Worm (Caenorhabditis elegans) whole organism, young adult: ENCODE measurements around the gene F59B10.2.
A peak's percentile ranks its signal among the peaks of the same experiment; 100 is the strongest.

Source experiments
- B0336.3 ChIP-seq: fragments of 200-800 bp; sonication (Bioruptor generic); IDR thresholded peaks from 2 replicates; pipeline ENCODE4 v1.3.6; 2022; ENCODE audit warnings: missing genetic modification characterization, missing compliant biosample characterization
- C06A6.2 ChIP-seq: fragments of 200-800 bp; sonication (Bioruptor generic); conservative IDR thresholded peaks from 2 replicates; pipeline ENCODE4 v1.3.6; 2022; ENCODE audit warnings: missing genetic modification characterization, missing compliant biosample characterization
- F10E7.11 ChIP-seq: sonication (generic microtip); optimal IDR thresholded peaks from 2 replicates; lab custom pipeline; 2017; ENCODE audit warnings: mild to moderate bottlenecking, missing genetic modification characterization, moderate library complexity, missing compliant biosample characterization
- K12H6.12 ChIP-seq: fragments of 200-800 bp; sonication (Bioruptor generic); optimal IDR thresholded peaks from 2 replicates; lab custom pipeline; 2018; ENCODE audit warnings: mild to moderate bottlenecking, missing genetic modification characterization, missing compliant biosample characterization
- Y53G8AR.9 ChIP-seq: fragments of 200-800 bp; sonication (Bioruptor generic); conservative IDR thresholded peaks from 2 replicates; pipeline ENCODE4 v1.3.6; 2022; ENCODE audit warnings: missing genetic modification reagents, missing genetic modification characterization, missing compliant biosample characterization
- Y67H2A.10 ChIP-seq: fragments of 200-800 bp; sonication (Bioruptor generic); conservative IDR thresholded peaks from 2 replicates; pipeline ENCODE4 v1.3.6; 2022; ENCODE audit warnings: missing genetic modification reagents, missing genetic modification characterization, missing compliant biosample characterization
- Y95B8A.8 ChIP-seq: fragments of 200-800 bp; sonication (Bioruptor generic); IDR thresholded peaks from 2 replicates; pipeline ENCODE4 v1.3.6; 2022; ENCODE audit warnings: missing genetic modification reagents, missing genetic modification characterization, missing compliant biosample characterization
- akir-1 ChIP-seq: fragments of 200-800 bp; sonication (Bioruptor generic); optimal IDR thresholded peaks from 2 replicates; lab custom pipeline; 2018; ENCODE audit warnings: mild to moderate bottlenecking, missing genetic modification characterization, moderate library complexity, missing compliant biosample characterization
- aptf-2 ChIP-seq: fragments of 200-800 bp; sonication (Bioruptor generic); conservative IDR thresholded peaks from 2 replicates; pipeline ENCODE4 v1.3.6; 2022; ENCODE audit warnings: missing genetic modification reagents, missing genetic modification characterization, missing compliant biosample characterization
- athp-1 ChIP-seq: sonication (generic microtip); optimal IDR thresholded peaks from 2 replicates; lab custom pipeline; 2017; ENCODE audit warnings: mild to moderate bottlenecking, missing genetic modification characterization, missing compliant biosample characterization
- attf-3 ChIP-seq: fragments of 200-800 bp; sonication (Bioruptor generic); conservative IDR thresholded peaks from 2 replicates; pipeline ENCODE4 v1.3.6; 2022; ENCODE audit warnings: missing genetic modification reagents, missing genetic modification characterization, missing compliant biosample characterization
- bed-1 ChIP-seq: fragments of 200-800 bp; sonication (Bioruptor generic); IDR thresholded peaks from 2 replicates; pipeline ENCODE4 v1.3.6; 2022; ENCODE audit warnings: missing genetic modification reagents, missing genetic modification characterization, missing compliant biosample characterization
- cebp-1 ChIP-seq, 2 experiments: fragments of 200-800 bp in 1 of 2; sonication (Bioruptor generic) in 1 of 2; sonication (generic microtip) in 1 of 2; IDR thresholded peaks in 1 of 2; optimal IDR thresholded peaks in 1 of 2; 2 replicates each; pipeline versions ENCODE4 v1.3.6 to Lab custom; 2017 to 2022; ENCODE audit warnings: missing compliant biosample characterization in 2 of 2, missing genetic modification characterization in 2 of 2, mild to moderate bottlenecking in 1 of 2, missing genetic modification reagents in 1 of 2, moderate library complexity in 1 of 2
- ceh-100 ChIP-seq: fragments of 200-800 bp; sonication (Bioruptor generic); IDR thresholded peaks from 2 replicates; pipeline ENCODE4 v1.3.6; 2022; ENCODE audit warnings: missing genetic modification reagents, missing genetic modification characterization, missing compliant biosample characterization
- ceh-79 ChIP-seq: sonication (generic microtip); optimal IDR thresholded peaks from 2 replicates; lab custom pipeline; 2017; ENCODE audit warnings: mild to moderate bottlenecking, missing genetic modification characterization, missing compliant biosample characterization
- dox-1 ChIP-seq: fragments of 200-800 bp; sonication (Bioruptor generic); IDR thresholded peaks from 2 replicates; pipeline ENCODE4 v1.3.6; 2022; ENCODE audit warnings: missing genetic modification reagents, missing genetic modification characterization, missing compliant biosample characterization
- dpl-1 ChIP-seq: fragments of 150-350 bp; optimal IDR thresholded peaks from 2 replicates; lab custom pipeline; 2014; ENCODE audit warnings: missing biosample characterization, missing genetic modification reagents, missing genetic modification characterization
- efl-1 ChIP-seq: fragments of 150-350 bp; optimal IDR thresholded peaks from 2 replicates; lab custom pipeline; 2014; ENCODE audit warnings: missing biosample characterization, missing genetic modification reagents, missing genetic modification characterization
- ekl-4 ChIP-seq: fragments of 200-800 bp; sonication (Bioruptor generic); IDR thresholded peaks from 2 replicates; pipeline ENCODE4 v1.3.6; 2022; ENCODE audit warnings: missing genetic modification reagents, missing genetic modification characterization, missing compliant biosample characterization
- ets-4 ChIP-seq: fragments of 200-800 bp; sonication (Bioruptor generic); optimal IDR thresholded peaks from 2 replicates; lab custom pipeline; 2018; ENCODE audit warnings: mild to moderate bottlenecking, missing genetic modification characterization, missing compliant biosample characterization
- gei-17 ChIP-seq: fragments of 200-800 bp; sonication (Bioruptor generic); optimal IDR thresholded peaks from 2 replicates; lab custom pipeline; 2018; ENCODE audit warnings: mild to moderate bottlenecking, missing genetic modification characterization, missing compliant biosample characterization
- hrde-1 ChIP-seq: sonication (generic microtip); optimal IDR thresholded peaks from 2 replicates; lab custom pipeline; 2016; ENCODE audit warnings: missing genetic modification characterization, mild to moderate bottlenecking, missing compliant biosample characterization, moderate library complexity, missing genotype, missing genetic modification reagents, borderline replicate concordance
- hsf-1 ChIP-seq: fragments of 200-800 bp; sonication (Bioruptor generic); IDR thresholded peaks from 2 replicates; pipeline ENCODE4 v1.3.6; 2022; ENCODE audit warnings: missing genetic modification reagents, missing genetic modification characterization, missing compliant biosample characterization
- let-607 ChIP-seq, 2 experiments: fragments of 200-800 bp in 1 of 2; sonication (Bioruptor generic) in 1 of 2; sonication (generic microtip) in 1 of 2; optimal IDR thresholded peaks; 2 replicates each; lab custom pipeline; 2016 to 2018; ENCODE audit warnings: mild to moderate bottlenecking in 2 of 2, missing compliant biosample characterization in 2 of 2, missing genetic modification characterization in 2 of 2, moderate library complexity in 2 of 2, missing genotype in 1 of 2
- lin-26 ChIP-seq: fragments of 200-800 bp; sonication (Bioruptor generic); IDR thresholded peaks from 2 replicates; pipeline ENCODE4 v1.3.6; 2022; ENCODE audit warnings: missing genetic modification reagents, missing genetic modification characterization, missing compliant biosample characterization
- lin-54 ChIP-seq: fragments of 200-800 bp; sonication (Bioruptor generic); optimal IDR thresholded peaks from 2 replicates; lab custom pipeline; 2018; ENCODE audit warnings: mild to moderate bottlenecking, missing genetic modification characterization, missing compliant biosample characterization
- mcd-1 ChIP-seq: fragments of 200-800 bp; sonication (Bioruptor generic); IDR thresholded peaks from 2 replicates; pipeline ENCODE4 v1.3.6; 2022; ENCODE audit warnings: missing genetic modification reagents, missing genetic modification characterization, missing compliant biosample characterization
- mel-28 ChIP-seq: sonication (generic microtip); optimal IDR thresholded peaks from 2 replicates; lab custom pipeline; 2016; ENCODE audit warnings: borderline replicate concordance, mild to moderate bottlenecking, missing genetic modification characterization, missing compliant biosample characterization
- nfya-2 ChIP-seq: fragments of 200-800 bp; sonication (Bioruptor generic); IDR thresholded peaks from 2 replicates; pipeline ENCODE4 v1.3.6; 2022; ENCODE audit warnings: missing genetic modification reagents, missing genetic modification characterization, missing compliant biosample characterization
- nhr-179 ChIP-seq: sonication (generic microtip); optimal IDR thresholded peaks from 2 replicates; lab custom pipeline; 2016; ENCODE audit warnings: mild to moderate bottlenecking, missing genetic modification characterization, missing compliant biosample characterization
- nhr-27 ChIP-seq: fragments of 200-800 bp; sonication (Bioruptor generic); optimal IDR thresholded peaks from 2 replicates; lab custom pipeline; 2018; ENCODE audit warnings: mild to moderate bottlenecking, missing genetic modification characterization, moderate library complexity, missing compliant biosample characterization
- pha-4 ChIP-seq: fragments of 150-350 bp; sonication (generic microtip); optimal IDR thresholded peaks from 2 replicates; lab custom pipeline; 2014; ENCODE audit warnings: missing biosample characterization, missing genetic modification reagents, missing genetic modification characterization
- rcor-1 ChIP-seq: fragments of 200-800 bp; sonication (Bioruptor generic); IDR thresholded peaks from 2 replicates; pipeline ENCODE4 v1.3.6; 2022; ENCODE audit warnings: missing genetic modification reagents, missing genetic modification characterization, missing compliant biosample characterization
- sea-2 ChIP-seq: fragments of 200-800 bp; sonication (Bioruptor generic); IDR thresholded peaks from 2 replicates; pipeline ENCODE4 v1.3.6; 2022; ENCODE audit warnings: missing genetic modification characterization, missing compliant biosample characterization
- snpc-1.1 ChIP-seq: sonication (generic microtip); optimal IDR thresholded peaks from 2 replicates; lab custom pipeline; 2017; ENCODE audit warnings: missing genetic modification characterization, mild to moderate bottlenecking, missing compliant biosample characterization, antibody characterized with exemption, moderate library complexity, missing genotype, missing genetic modification reagents; ENCODE audit not compliant: insufficient read depth
- snpc-4 ChIP-seq, 5 experiments: fragments of 150-350 bp in 1 of 5; sonication (generic microtip) in 4 of 5; optimal IDR thresholded peaks; 2 replicates each; lab custom pipeline; 2014 to 2018; ENCODE audit warnings: missing genetic modification characterization in 5 of 5, missing biosample characterization in 3 of 5, antibody characterized with exemption in 2 of 5, mild to moderate bottlenecking in 2 of 5, missing compliant biosample characterization in 2 of 5, missing genotype in 2 of 5, moderate library complexity in 2 of 5, missing genetic modification reagents in 1 of 5
- somi-1 ChIP-seq: fragments of 200-800 bp; sonication (Bioruptor generic); optimal IDR thresholded peaks from 2 replicates; lab custom pipeline; 2018; ENCODE audit warnings: mild to moderate bottlenecking, missing genetic modification characterization, missing compliant biosample characterization
- sptf-2 ChIP-seq: fragments of 200-800 bp; sonication (Bioruptor generic); optimal IDR thresholded peaks from 2 replicates; lab custom pipeline; 2018; ENCODE audit warnings: mild to moderate bottlenecking, missing genetic modification characterization, missing compliant biosample characterization
- tlf-1 ChIP-seq: fragments of 200-800 bp; sonication (Bioruptor generic); optimal IDR thresholded peaks from 2 replicates; lab custom pipeline; 2018; ENCODE audit warnings: mild to moderate bottlenecking, missing genetic modification characterization, missing compliant biosample characterization
- unc-130 ChIP-seq: sonication (generic microtip); optimal IDR thresholded peaks from 2 replicates; lab custom pipeline; 2016; ENCODE audit warnings: missing genetic modification reagents, missing genetic modification characterization, missing compliant biosample characterization
- unc-62 ChIP-seq: fragments of 150-350 bp; optimal IDR thresholded peaks from 2 replicates; lab custom pipeline; 2014; ENCODE audit warnings: missing biosample characterization, missing genetic modification reagents, missing genetic modification characterization
- zfh-2 ChIP-seq: fragments of 200-800 bp; sonication (Bioruptor generic); conservative IDR thresholded peaks from 2 replicates; pipeline ENCODE4 v1.3.6; 2022; ENCODE audit warnings: missing genetic modification reagents, missing genetic modification characterization, missing compliant biosample characterization
- zim-3 ChIP-seq: sonication (generic microtip); optimal IDR thresholded peaks from 2 replicates; lab custom pipeline; 2017; ENCODE audit warnings: mild to moderate bottlenecking, missing genetic modification characterization, moderate library complexity, missing compliant biosample characterization
- ztf-18 ChIP-seq: sonication (generic microtip); optimal IDR thresholded peaks from 2 replicates; lab custom pipeline; 2016; ENCODE audit warnings: missing genotype, mild to moderate bottlenecking, missing genetic modification characterization, missing compliant biosample characterization
- ztf-25 ChIP-seq: fragments of 200-800 bp; sonication (Bioruptor generic); IDR thresholded peaks from 2 replicates; pipeline ENCODE4 v1.3.6; 2022; ENCODE audit warnings: missing genetic modification reagents, missing genetic modification characterization, missing compliant biosample characterization

F59B10.2 gene

DNA sequence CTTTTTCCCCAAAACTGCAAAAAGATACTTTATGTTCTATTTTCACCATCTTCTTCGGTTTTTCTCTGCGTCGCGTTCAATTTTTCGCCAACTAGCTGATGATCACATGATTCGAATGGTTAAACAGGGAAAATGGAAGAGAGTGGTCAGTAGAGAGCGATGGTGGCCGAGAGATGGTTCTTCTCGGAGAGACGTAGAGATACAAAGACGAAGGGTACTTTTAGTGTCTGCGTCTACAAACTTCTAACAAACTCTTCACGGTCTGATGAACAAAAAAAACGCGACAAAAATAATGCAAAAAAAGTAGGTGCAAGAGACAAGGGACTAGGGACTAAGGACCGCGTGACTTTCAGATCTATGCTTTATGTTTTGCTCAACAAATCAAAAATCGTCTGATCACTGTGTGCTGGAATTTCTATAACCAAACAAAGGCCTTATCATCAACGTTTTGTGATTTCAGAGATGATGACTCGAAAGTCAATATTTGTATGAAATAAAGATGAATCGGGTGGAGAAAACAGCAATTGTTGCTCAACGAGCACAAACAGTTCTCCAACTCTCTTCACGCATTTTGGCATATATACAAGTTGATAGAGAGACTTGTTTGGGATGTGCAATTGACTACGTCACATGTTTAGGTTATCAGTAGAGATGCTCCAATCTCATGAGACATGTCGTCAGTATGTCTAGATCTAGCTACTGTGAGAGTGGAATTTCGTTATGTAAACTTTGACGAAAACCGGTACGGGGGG lies 42.5 kb upstream of the F59B10.2 start (continued):
- TF ChIP-seq rcor-1 (GFP tag; lab: Robert Waterston, UW) (peak; percentile 70), let-607 (tag; optimal IDR thresholded peaks at IDR 0.05; lab: Kevin White, UChicago) (peak in 1 of 2 experiments; percentile 66), snpc-1.1 (tag; lab: Kevin White, UChicago) (peak; percentile 5), unc-130 (GFP tag; lab: Kevin White, UChicago) (no peak), sptf-2 (GFP tag; lab: Kevin White, UChicago) (no peak), cebp-1 (GFP tag; IDR thresholded peaks at IDR 0.05; lab: Robert Waterston, UW) (no peak), cebp-1 (tag; optimal IDR thresholded peaks at IDR 0.05; lab: Kevin White, UChicago) (peak; percentile 84), dpl-1 (no peak), bed-1 (no peak), efl-1 (no peak), lin-54 (peak; percentile 47), Y95B8A.8 (GFP tag; lab: Robert Waterston, UW) (no peak), hrde-1 (tag; lab: Kevin White, UChicago) (no peak), Y67H2A.10 (GFP tag; lab: Robert Waterston, UW) (0 out of 2 replicates have a peak, but pooled peaks have one; percentile 8), gei-17 (peak; percentile 57), somi-1 (GFP tag; lab: Kevin White, UChicago) (peak; percentile 87), nhr-27 (tag; lab: Kevin White, UChicago) (no peak), K12H6.12 (tag; lab: Kevin White, UChicago) (peak; percentile 90), C06A6.2 (peak; percentile 76), ztf-18 (no peak), Y53G8AR.9 (GFP tag; lab: Robert Waterston, UW) (0 out of 2 replicates have a peak, but pooled peaks have one; percentile 12), mel-28 (tag; lab: Kevin White, UChicago) (no peak), B0336.3 (GFP tag; lab: Robert Waterston, UW) (peak; percentile 80; the same call in 1 of the 2 replicates), pha-4 (tag; lab: Kevin White, UChicago) (no peak), unc-62 (GFP tag; lab: Kevin White, UChicago) (peak; percentile 51), nfya-2 (GFP tag; lab: Robert Waterston, UW) (no peak), ets-4 (GFP tag; lab: Kevin White, UChicago) (no peak), aptf-2 (GFP tag; lab: Robert Waterston, UW) (no peak), athp-1 (tag; lab: Kevin White, UChicago) (peak; percentile 69), zfh-2 (GFP tag; lab: Robert Waterston, UW) (peak; percentile 71), mcd-1 (GFP tag; lab: Robert Waterston, UW) (peak; percentile 69), hsf-1 (no peak), akir-1 (no peak), zim-3 (no peak), ceh-79 (tag; lab: Kevin White, UChicago) (peak; percentile 75), dox-1 (GFP tag; lab: Robert Waterston, UW) (peak; percentile 72), F10E7.11 (tag; lab: Kevin White, UChicago) (peak; percentile 66), ceh-100 (no peak), ekl-4 (GFP tag; lab: Robert Waterston, UW) (peak; percentile 71), lin-26 (GFP tag; lab: Robert Waterston, UW) (peak; percentile 60; the same call in 1 of the 2 replicates), attf-3 (GFP tag; lab: Robert Waterston, UW) (no peak), sea-2 (GFP tag; lab: Robert Waterston, UW) (no peak), snpc-4 (GFP tag; optimal IDR thresholded peaks at IDR 0.05; lab: Kevin White, UChicago) (no peak), snpc-4 (tag; optimal IDR thresholded peaks at IDR 0.05; lab: Kevin White, UChicago) (peak in 3 of 4 experiments; percentile 16 to 53 (median 52)), ztf-25 (GFP tag; lab: Robert Waterston, UW) (no peak), nhr-179 (tag; lab: Kevin White, UChicago) (no peak), tlf-1 (peak; percentile 68)
